Fruit fly (Drosophila melanogaster) whole organism, embryonic: Measurements from ENCODE around the gene CG43094.

ENCODE experiments used
- Aef1 ChIP-seq: fragments of 200-800 bp; sonication (Bioruptor generic); IDR thresholded peaks from 3 replicates; pipeline ENCODE4 v1.3.6; 2022; ENCODE audit warnings: missing biosample characterization, missing genetic modification characterization
- Asciz ChIP-seq: fragments of 200-800 bp; sonication (Bioruptor generic); optimal IDR thresholded peaks from 2 replicates; lab custom pipeline; 2017; ENCODE audit warnings: missing biosample characterization, mild to moderate bottlenecking, missing genetic modification characterization, missing genetic modification reagents
- C15 ChIP-seq: fragments of 200-800 bp; sonication (Bioruptor generic); IDR thresholded peaks from 3 replicates; pipeline ENCODE4 v1.3.6; 2022; ENCODE audit warnings: missing biosample characterization, missing genetic modification characterization
- CG1024 ChIP-seq: fragments of 200-800 bp; sonication (Bioruptor generic); IDR thresholded peaks from 2 replicates; pipeline ENCODE4 v1.3.6; 2022; ENCODE audit warnings: missing biosample characterization, missing genetic modification characterization
- CG10543 ChIP-seq: fragments of 200-800 bp; sonication (Bioruptor generic); optimal IDR thresholded peaks from 3 replicates; lab custom pipeline; 2017; ENCODE audit warnings: missing biosample characterization, mild to moderate bottlenecking, missing genetic modification characterization, moderate library complexity
- CG10565 ChIP-seq: fragments of 200-800 bp; sonication (Bioruptor generic); optimal IDR thresholded peaks from 3 replicates; lab custom pipeline; 2016; ENCODE audit warnings: missing biosample characterization, mild to moderate bottlenecking, missing genetic modification characterization
- CG11695 ChIP-seq: fragments of 200-800 bp; sonication (Bioruptor generic); IDR thresholded peaks from 3 replicates; pipeline ENCODE4 v1.3.6; 2022; ENCODE audit warnings: missing biosample characterization, missing genetic modification characterization
- CG1233 ChIP-seq: fragments of 200-800 bp; sonication (Bioruptor generic); optimal IDR thresholded peaks from 4 replicates; lab custom pipeline; 2018; ENCODE audit warnings: missing biosample characterization, mild to moderate bottlenecking, missing genetic modification characterization
- CG12744 ChIP-seq: fragments of 200-800 bp; sonication (Bioruptor generic); optimal IDR thresholded peaks from 2 replicates; lab custom pipeline; 2016; ENCODE audit warnings: missing biosample characterization, missing genetic modification characterization
- CG13287 ChIP-seq: fragments of 200-800 bp; sonication (Bioruptor generic); IDR thresholded peaks from 2 replicates; pipeline ENCODE4 v1.3.6; 2022; ENCODE audit warnings: missing biosample characterization, missing genetic modification characterization; ENCODE audit not compliant: partially characterized antibody
- CG17385 ChIP-seq: fragments of 200-800 bp; sonication (Bioruptor generic); optimal IDR thresholded peaks from 3 replicates; lab custom pipeline; 2018; ENCODE audit warnings: missing biosample characterization, mild to moderate bottlenecking, missing genetic modification characterization
- CG2889 ChIP-seq: fragments of 200-800 bp; sonication (Bioruptor generic); IDR thresholded peaks from 3 replicates; pipeline ENCODE4 v1.3.6; 2022; ENCODE audit warnings: missing biosample characterization, missing genetic modification characterization
- CG3163 ChIP-seq: fragments of 200-800 bp; sonication (Bioruptor generic); optimal IDR thresholded peaks from 3 replicates; lab custom pipeline; 2016; ENCODE audit warnings: missing biosample characterization, missing genetic modification characterization
- CG3281 ChIP-seq: fragments of 200-800 bp; sonication (Bioruptor generic); optimal IDR thresholded peaks from 3 replicates; lab custom pipeline; 2017; ENCODE audit warnings: missing biosample characterization, mild to moderate bottlenecking, missing genetic modification characterization
- CG33213 ChIP-seq: fragments of 200-800 bp; sonication (Bioruptor generic); optimal IDR thresholded peaks from 3 replicates; lab custom pipeline; 2016; ENCODE audit warnings: missing biosample characterization, missing genetic modification characterization
- CG3726 ChIP-seq: fragments of 200-800 bp; sonication (Bioruptor generic); IDR thresholded peaks from 3 replicates; pipeline ENCODE4, ENCODE4 v1.3.6; 2022; ENCODE audit warnings: missing biosample characterization, missing genetic modification characterization
- CG4424 ChIP-seq: fragments of 200-800 bp; sonication (Bioruptor generic); optimal IDR thresholded peaks from 3 replicates; lab custom pipeline; 2016; ENCODE audit warnings: missing biosample characterization, missing genetic modification characterization
- CG6683 ChIP-seq: fragments of 200-800 bp; sonication (Bioruptor generic); optimal IDR thresholded peaks from 2 replicates; lab custom pipeline; 2017; ENCODE audit warnings: missing biosample characterization, mild to moderate bottlenecking, missing genetic modification characterization, missing genetic modification reagents
- CG6854 ChIP-seq: fragments of 200-800 bp; sonication (Bioruptor generic); optimal IDR thresholded peaks from 3 replicates; lab custom pipeline; 2017; ENCODE audit warnings: missing biosample characterization, mild to moderate bottlenecking, missing genetic modification characterization
- CG7271 ChIP-seq: fragments of 200-800 bp; sonication (Bioruptor generic); optimal IDR thresholded peaks from 2 replicates; lab custom pipeline; 2018; ENCODE audit warnings: missing biosample characterization, mild to moderate bottlenecking, missing genetic modification characterization, moderate library complexity
- CG9817 ChIP-seq: fragments of 200-800 bp; sonication (Bioruptor generic); optimal IDR thresholded peaks from 2 replicates; lab custom pipeline; 2018; ENCODE audit warnings: missing biosample characterization, mild to moderate bottlenecking, missing genetic modification characterization, moderate library complexity
- CG9876 ChIP-seq: fragments of 200-800 bp; sonication (Bioruptor generic); optimal IDR thresholded peaks from 2 replicates; lab custom pipeline; 2016; ENCODE audit warnings: missing biosample characterization, missing genetic modification characterization
- CTCF ChIP-seq: fragments of 200-800 bp; sonication (Bioruptor generic); optimal IDR thresholded peaks from 2 replicates; lab custom pipeline; 2017; ENCODE audit warnings: missing biosample characterization, mild to moderate bottlenecking, missing genetic modification characterization, moderate library complexity
- Dek ChIP-seq: fragments of 200-800 bp; sonication (Bioruptor generic); optimal IDR thresholded peaks from 3 replicates; lab custom pipeline; 2019; ENCODE audit warnings: missing biosample characterization, mild to moderate bottlenecking, missing genetic modification characterization, moderate library complexity
- E2f1 ChIP-seq: fragments of 200-800 bp; sonication (Bioruptor generic); IDR thresholded peaks from 2 replicates; pipeline ENCODE4 v1.3.6; 2022; ENCODE audit warnings: missing biosample characterization, missing genetic modification characterization
- Eip74EF ChIP-seq, 2 experiments: fragments of 200-800 bp in 1 of 2; fragments of >200 bp in 1 of 2; sonication (Bioruptor generic) in 1 of 2; optimal IDR thresholded peaks; 2 replicates each; lab custom pipeline; 2017 to 2019; ENCODE audit warnings: missing biosample characterization in 2 of 2, missing genetic modification characterization in 2 of 2, mild to moderate bottlenecking in 1 of 2, moderate library complexity in 1 of 2
- Ets65A ChIP-seq: fragments of 200-800 bp; sonication (Bioruptor generic); peaks from one replicate; lab custom pipeline; 2016; ENCODE audit warnings: missing biosample characterization, missing genetic modification characterization
- Hr3 ChIP-seq: fragments of 200-800 bp; sonication (Bioruptor generic); optimal IDR thresholded peaks from 3 replicates; lab custom pipeline; 2016; ENCODE audit warnings: missing biosample characterization, missing genetic modification characterization
- MTF-1 ChIP-seq: fragments of 200-800 bp; sonication (Bioruptor generic); optimal IDR thresholded peaks from 2 replicates; lab custom pipeline; 2018; ENCODE audit warnings: missing biosample characterization, mild to moderate bottlenecking, missing genetic modification characterization, borderline replicate concordance
- Nf-YC ChIP-seq: fragments of 200-800 bp; optimal IDR thresholded peaks from 3 replicates; lab custom pipeline; 2019; ENCODE audit warnings: missing biosample characterization, mild to moderate bottlenecking, missing genetic modification characterization, moderate library complexity
- Optix ChIP-seq: fragments of 200-800 bp; sonication (Bioruptor generic); IDR thresholded peaks from 3 replicates; pipeline ENCODE4 v1.3.6; 2022; ENCODE audit warnings: missing biosample characterization, missing genetic modification characterization
- Sin3A ChIP-seq: fragments of >200 bp; optimal IDR thresholded peaks from 2 replicates; lab custom pipeline; 2018
- Six4 ChIP-seq: fragments of 200-800 bp; sonication (Bioruptor generic); optimal IDR thresholded peaks from 2 replicates; lab custom pipeline; 2016; ENCODE audit warnings: missing biosample characterization, missing genetic modification characterization
- Tbp ChIP-seq: fragments of >200 bp; optimal IDR thresholded peaks from 2 replicates; lab custom pipeline; 2018; ENCODE audit warnings: missing biosample characterization, missing genetic modification characterization
- Usf ChIP-seq: fragments of 200-800 bp; sonication (Bioruptor generic); optimal IDR thresholded peaks from 2 replicates; lab custom pipeline; 2017; ENCODE audit warnings: missing genotype, missing biosample characterization, missing genetic modification characterization
- al ChIP-seq: fragments of 200-800 bp; sonication (Bioruptor generic); IDR thresholded peaks from 2 replicates; pipeline ENCODE4 v1.3.6; 2022; ENCODE audit warnings: missing biosample characterization, missing genetic modification characterization
- ara ChIP-seq: fragments of 200-800 bp; sonication (Bioruptor generic); IDR thresholded peaks from 2 replicates; pipeline ENCODE4 v1.3.6; 2022; ENCODE audit warnings: missing biosample characterization, missing genetic modification characterization
- bbx ChIP-seq: fragments of 200-800 bp; sonication (Bioruptor generic); IDR thresholded peaks from 2 replicates; pipeline ENCODE4 v1.3.6; 2022; ENCODE audit warnings: missing biosample characterization, missing genetic modification characterization; ENCODE audit not compliant: partially characterized antibody
- dan ChIP-seq: fragments of 200-800 bp; sonication (Bioruptor generic); IDR thresholded peaks from 2 replicates; pipeline ENCODE4 v1.3.6; 2022; ENCODE audit warnings: missing biosample characterization, missing genetic modification characterization
- dimm ChIP-seq: fragments of 200-800 bp; sonication (Bioruptor generic); IDR thresholded peaks from 2 replicates; pipeline ENCODE4 v1.3.6; 2022; ENCODE audit warnings: missing biosample characterization, missing genetic modification characterization
- esg ChIP-seq: fragments of 200-800 bp; sonication (Bioruptor generic); conservative IDR thresholded peaks from 2 replicates; pipeline ENCODE4 v1.3.6; 2022; ENCODE audit warnings: missing biosample characterization, missing genetic modification characterization
- insv ChIP-seq, 2 experiments: fragments of 200-800 bp; sonication (Bioruptor generic); optimal IDR thresholded peaks; 3 replicates each; lab custom pipeline; 2016 to 2018; ENCODE audit warnings: missing biosample characterization in 2 of 2, missing genetic modification characterization in 2 of 2
- jumu ChIP-seq: fragments of 200-800 bp; sonication (Bioruptor generic); optimal IDR thresholded peaks from 3 replicates; lab custom pipeline; 2016; ENCODE audit warnings: missing biosample characterization, missing genetic modification characterization
- kah ChIP-seq: fragments of 200-800 bp; sonication (Bioruptor generic); optimal IDR thresholded peaks from 2 replicates; lab custom pipeline; 2018; ENCODE audit warnings: missing biosample characterization, mild to moderate bottlenecking, missing genetic modification characterization
- luna ChIP-seq: fragments of 200-800 bp; sonication (Bioruptor generic); optimal IDR thresholded peaks from 2 replicates; lab custom pipeline; 2016; ENCODE audit warnings: missing biosample characterization, missing genetic modification characterization
- pnt ChIP-seq: fragments of 200-800 bp; sonication (Bioruptor generic); optimal IDR thresholded peaks from 3 replicates; lab custom pipeline; 2016; ENCODE audit warnings: missing biosample characterization, missing genetic modification characterization
- sim ChIP-seq: fragments of 200-800 bp; sonication (Bioruptor generic); IDR thresholded peaks from 2 replicates; pipeline ENCODE4 v1.3.6; 2022; ENCODE audit warnings: missing biosample characterization, missing genetic modification characterization
- sisA ChIP-seq: fragments of 200-800 bp; sonication (Bioruptor generic); IDR thresholded peaks from 2 replicates; pipeline ENCODE4 v1.3.6; 2022; ENCODE audit warnings: missing biosample characterization, missing genetic modification characterization
- sr ChIP-seq: fragments of 200-800 bp; sonication (Bioruptor generic); IDR thresholded peaks from 3 replicates; pipeline ENCODE4 v1.3.6; 2022; ENCODE audit warnings: missing biosample characterization, missing genetic modification characterization
- tap ChIP-seq: fragments of 200-800 bp; optimal IDR thresholded peaks from 3 replicates; lab custom pipeline; 2019; ENCODE audit warnings: missing biosample characterization, mild to moderate bottlenecking, missing genetic modification characterization, moderate library complexity

The CG43094 gene

DNA sequence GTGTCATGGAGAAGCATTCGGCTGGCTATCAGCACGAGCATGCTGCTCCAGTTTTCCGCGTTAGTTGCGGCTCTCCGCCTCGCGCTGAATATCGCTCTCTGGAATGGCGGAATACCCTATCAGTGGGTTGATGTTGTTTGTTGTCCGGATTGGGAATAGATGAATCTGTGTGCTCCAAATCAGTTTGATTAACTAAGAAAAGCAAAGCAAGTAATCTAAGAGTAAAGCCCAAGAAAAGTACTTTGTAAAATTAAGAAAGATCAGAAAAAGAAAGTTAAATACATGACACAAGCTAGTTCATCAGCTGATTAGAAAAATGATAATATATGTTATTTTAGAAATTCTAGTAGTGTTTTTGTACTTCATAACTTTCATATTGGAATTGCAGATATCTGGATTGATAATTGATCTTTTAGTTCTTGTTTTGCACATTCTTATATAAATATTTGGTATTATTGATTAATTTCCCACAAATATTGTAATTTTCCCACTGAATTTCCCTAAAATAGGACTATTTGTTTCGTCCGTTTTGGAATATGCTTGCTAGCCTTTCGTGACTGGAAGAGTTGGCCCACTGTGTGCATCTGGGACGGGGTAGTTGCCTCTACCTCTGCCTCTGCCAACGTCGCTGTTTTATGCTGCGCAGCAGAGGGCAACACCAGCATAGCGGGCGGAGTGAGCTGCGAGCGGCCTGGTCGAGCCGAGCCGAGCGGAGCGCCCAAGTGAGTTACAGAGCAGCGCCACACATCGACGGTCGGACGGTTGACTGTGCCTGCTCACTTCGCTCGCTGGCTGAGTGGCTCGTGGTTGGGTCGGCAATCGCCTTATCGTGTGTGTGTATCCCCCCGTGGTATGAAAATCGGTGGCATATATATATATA, 16.7 kb downstream of the CG43094 start (continued):
- TF ChIP-seq CG3163 (GFP tag; lab: Kevin White, UChicago) = no peak
- TF ChIP-seq al (GFP tag; lab: Robert Waterston, UW) = peak; percentile 17; the same call in 1 of the 2 replicates
- no peak for TF ChIP-seq Tbp (GFP tag; lab: Kevin White, UChicago)
- peak; percentile 41 for TF ChIP-seq CG9817
- no peak for TF ChIP-seq Usf (GFP tag; lab: Kevin White, UChicago)
- no peak for TF ChIP-seq Eip74EF (GFP tag; optimal IDR thresholded peaks at IDR 0.05; lab: Kevin White, UChicago)
- TF ChIP-seq CG17385 (GFP tag; lab: Kevin White, UChicago) = peak; percentile 49
- TF ChIP-seq CG4424 (GFP tag; lab: Kevin White, UChicago) = peak; percentile 64
- TF ChIP-seq Optix (GFP tag; lab: Robert Waterston, UW) = peak; percentile 34; the same call in 1 of the 3 replicates
- no peak for TF ChIP-seq MTF-1
- TF ChIP-seq sisA (GFP tag; lab: Robert Waterston, UW) = peak; percentile 52; the same call in 1 of the 2 replicates
- peak; percentile 25; the same call in 1 of the 3 replicates for TF ChIP-seq Aef1 (GFP tag; lab: Robert Waterston, UW)
- no peak for TF ChIP-seq Sin3A (lab: Kevin White, UChicago)
- TF ChIP-seq tap (tag; lab: Kevin White, UChicago) = peak; percentile 50
- peak; percentile 55; the same call in 1 of the 2 replicates for TF ChIP-seq E2f1 (GFP tag; lab: Robert Waterston, UW)
- peak; percentile 51 for TF ChIP-seq Nf-YC (tag; lab: Kevin White, UChicago)
- peak; percentile 60 for TF ChIP-seq Asciz (GFP tag; lab: Kevin White, UChicago)
- peak; percentile 47 for TF ChIP-seq pnt (GFP tag; lab: Kevin White, UChicago)
- peak; percentile 90 for TF ChIP-seq Ets65A (GFP tag; lab: Kevin White, UChicago)
- TF ChIP-seq Dek (tag; lab: Kevin White, UChicago) = peak; percentile 58
- 0 out of 3 replicates have a peak, but pooled peaks have one; percentile 16 for TF ChIP-seq CG2889 (GFP tag; lab: Robert Waterston, UW)
- no peak for TF ChIP-seq luna (GFP tag; lab: Kevin White, UChicago)
- TF ChIP-seq CG6683 = no peak
- no peak for TF ChIP-seq CG33213 (GFP tag; lab: Kevin White, UChicago)
- TF ChIP-seq CG3281 (GFP tag; lab: Kevin White, UChicago) = peak; percentile 71
- TF ChIP-seq kah (GFP tag; lab: Kevin White, UChicago) = peak; percentile 33
- TF ChIP-seq CTCF (GFP tag; lab: Kevin White, UChicago) = peak; percentile 31
- no peak for TF ChIP-seq C15 (GFP tag; lab: Robert Waterston, UW)
- peak; percentile 67 for TF ChIP-seq Six4 (GFP tag; lab: Kevin White, UChicago)
- TF ChIP-seq insv (GFP tag; optimal IDR thresholded peaks at IDR 0.05; lab: Kevin White, UChicago) = no peak
- no peak for TF ChIP-seq dimm (GFP tag; lab: Robert Waterston, UW)
- peak; percentile 42 for TF ChIP-seq esg (GFP tag; lab: Robert Waterston, UW)
- peak; percentile 45 for TF ChIP-seq jumu (GFP tag; lab: Kevin White, UChicago)
- no peak for TF ChIP-seq CG12744 (GFP tag; lab: Kevin White, UChicago)
- TF ChIP-seq CG1233 (GFP tag; lab: Kevin White, UChicago) = peak; percentile 66
- peak; percentile 61 for TF ChIP-seq bbx
- TF ChIP-seq Hr3 (GFP tag; lab: Kevin White, UChicago) = peak; percentile 60
- no peak for TF ChIP-seq CG1024 (GFP tag; lab: Robert Waterston, UW)
- TF ChIP-seq sr (GFP tag; lab: Robert Waterston, UW) = 0 out of 3 replicates have a peak, but pooled peaks have one; percentile 28
- no peak for TF ChIP-seq dan (GFP tag; lab: Robert Waterston, UW)
- no peak for TF ChIP-seq CG11695 (GFP tag; lab: Robert Waterston, UW)
- peak; percentile 54 for TF ChIP-seq CG13287 (GFP tag; lab: Robert Waterston, UW)
- peak; percentile 26 for TF ChIP-seq CG6854 (GFP tag; lab: Kevin White, UChicago)
- TF ChIP-seq CG10565 (GFP tag; lab: Kevin White, UChicago) = no peak
- TF ChIP-seq ara = peak; percentile 39; the same call in 1 of the 2 replicates
- TF ChIP-seq CG3726 (GFP tag; lab: Robert Waterston, UW) = no peak
- TF ChIP-seq sim (GFP tag; lab: Robert Waterston, UW) = no peak; the same call in 1 of the 2 replicates
- TF ChIP-seq CG10543 (GFP tag; lab: Kevin White, UChicago) = peak; percentile 90
- TF ChIP-seq CG7271 (tag; lab: Kevin White, UChicago) = no peak
- no peak for TF ChIP-seq CG9876 (GFP tag; lab: Kevin White, UChicago)
